Worm (Caenorhabditis elegans) whole organism, late embryonic: Measurements from ENCODE around the gene mtcu-2.

Source experiments
- C08G9.2 ChIP-seq: sonication (generic microtip); optimal IDR thresholded peaks from 2 replicates; lab custom pipeline; 2016; ENCODE audit warnings: mild to moderate bottlenecking, missing genetic modification characterization, moderate library complexity, missing compliant biosample characterization
- ceh-18 ChIP-seq: sonication (generic microtip); optimal IDR thresholded peaks from 2 replicates; lab custom pipeline; 2016; ENCODE audit warnings: missing genetic modification characterization, missing compliant biosample characterization
- pha-4 ChIP-seq: fragments of 150-350 bp; optimal IDR thresholded peaks from 2 replicates; lab custom pipeline; 2018; ENCODE audit warnings: missing biosample characterization, missing genetic modification reagents, missing genetic modification characterization
- pqm-1 ChIP-seq: sonication (generic microtip); optimal IDR thresholded peaks from 2 replicates; lab custom pipeline; 2016; ENCODE audit warnings: missing genetic modification characterization, missing compliant biosample characterization

DNA sequence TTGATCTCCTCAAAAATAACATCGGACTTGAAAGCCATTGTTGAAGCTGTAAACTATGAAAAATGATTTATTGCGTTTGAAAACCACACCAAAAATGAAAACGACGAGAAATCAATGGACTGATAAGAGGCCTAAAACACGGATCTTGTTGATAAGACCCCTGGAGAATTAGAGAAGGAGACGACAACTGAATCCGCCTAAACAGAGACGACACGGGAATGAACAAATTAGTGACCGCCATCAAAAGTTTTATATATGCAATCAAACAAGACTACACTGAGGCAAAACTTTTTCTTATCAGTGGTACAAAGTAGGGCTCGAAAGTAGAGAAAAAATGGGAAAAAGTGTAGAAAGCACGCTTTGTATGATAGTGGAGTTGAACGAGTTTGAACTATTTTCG lies 31.9 kb downstream of the mtcu-2 start, which contains the start of gene nlt-1:
- no peak for TF ChIP-seq C08G9.2 (tag; lab: Kevin White, UChicago)
- TF ChIP-seq pqm-1 (tag; lab: Kevin White, UChicago): peak; percentile 76
- TF ChIP-seq pha-4 (tag; lab: Kevin White, UChicago): no peak
- TF ChIP-seq ceh-18 (tag; lab: Kevin White, UChicago): no peak
